Fruit fly (Drosophila melanogaster): ENCODE measurements around the gene Ssdp.

Gene Ssdp

DNA sequence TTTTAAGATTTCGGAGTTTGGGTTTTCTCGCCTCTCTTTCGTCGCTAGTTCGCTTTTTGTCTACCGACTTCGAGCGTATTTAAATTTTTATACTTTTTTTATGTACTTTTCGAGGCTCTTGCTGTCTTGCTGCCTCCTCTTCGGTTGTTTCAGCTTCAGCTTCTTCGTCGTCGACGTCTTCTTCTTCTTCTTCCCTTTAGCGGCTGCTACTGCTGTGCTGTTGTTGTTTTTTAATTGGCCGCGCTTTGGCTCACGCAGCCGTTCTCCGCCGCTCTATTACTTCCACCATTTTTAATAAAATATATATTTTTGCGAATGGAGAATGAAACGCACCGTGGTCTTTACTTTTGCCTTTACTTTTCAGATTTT, 2.8 kb downstream of the Ssdp start (continued):
- peak; percentile 6 for TF ChIP-seq Dek (tag; optimal IDR thresholded peaks at IDR 0.05)
- no peak for TF ChIP-seq dimm (GFP tag; IDR thresholded peaks at IDR 0.05)
- peak; percentile 88 for TF ChIP-seq pros (GFP tag; optimal IDR thresholded peaks at IDR 0.05)
- no peak for TF ChIP-seq cas (GFP tag; IDR thresholded peaks at IDR 0.05)
- TF ChIP-seq CG14050 (GFP tag; IDR thresholded peaks at IDR 0.05), result no peak
- TF ChIP-seq slou (GFP tag; optimal IDR thresholded peaks at IDR 0.05), result no peak
- no peak for TF ChIP-seq CG8290 (GFP tag; optimal IDR thresholded peaks at IDR 0.05)
- no peak for TF ChIP-seq CG8290 (tag; optimal IDR thresholded peaks at IDR 0.05)
- no peak for TF ChIP-seq Dad (GFP tag; optimal IDR thresholded peaks at IDR 0.05)

- no peak for TF ChIP-seq Eip74EF (GFP tag; optimal IDR thresholded peaks at IDR 0.05)
- peak; percentile 42 for TF ChIP-seq Med (GFP tag)
Measured at dm6 chr3R:18195295-18195694, 4.1 kb downstream of the Ssdp start.

DNA sequence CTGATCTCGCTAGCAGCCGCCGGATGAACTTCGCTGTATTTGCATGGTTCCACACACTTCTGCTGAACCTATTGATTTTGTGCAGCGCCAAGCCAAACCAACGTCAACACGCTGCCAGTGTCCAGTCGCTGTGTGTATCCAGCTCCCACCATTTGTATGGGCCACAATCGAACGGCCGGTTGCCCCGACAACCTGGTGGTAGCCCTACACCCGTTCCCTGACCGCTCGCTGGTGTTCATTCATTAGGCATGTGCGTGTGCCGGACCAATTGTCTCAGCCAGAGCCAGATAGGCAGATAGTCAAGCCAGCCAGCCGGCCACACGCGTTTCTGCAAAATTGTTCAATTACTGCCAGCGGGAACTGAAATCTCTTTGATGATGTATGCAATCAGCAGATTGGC, 7.5 kb downstream of the Ssdp start, which contains the start of gene CG14313:
TSS of gene CG14313 (minus strand) at position 101 of the 400 bp plus-strand sequence.
- no peak for TF ChIP-seq vfl (GFP tag; optimal IDR thresholded peaks at IDR 0.05)
- no peak for TF ChIP-seq ash1 (GFP tag; optimal IDR thresholded peaks at IDR 0.05)
- TF ChIP-seq amos (GFP tag; IDR thresholded peaks at IDR 0.05; ENCODE audit: partially characterized antibody), result peak; percentile 7; the same call in 1 of the 2 replicates
- TF ChIP-seq Med (GFP tag), result peak; percentile 32
- 0 out of 3 replicates have a peak, but pooled peaks have one; percentile 6 for TF ChIP-seq z (GFP tag; IDR thresholded peaks at IDR 0.05)
- TF ChIP-seq odd (GFP tag; optimal IDR thresholded peaks at IDR 0.05), result no peak
- no peak for TF ChIP-seq Antp (GFP tag; optimal IDR thresholded peaks at IDR 0.05)

DNA sequence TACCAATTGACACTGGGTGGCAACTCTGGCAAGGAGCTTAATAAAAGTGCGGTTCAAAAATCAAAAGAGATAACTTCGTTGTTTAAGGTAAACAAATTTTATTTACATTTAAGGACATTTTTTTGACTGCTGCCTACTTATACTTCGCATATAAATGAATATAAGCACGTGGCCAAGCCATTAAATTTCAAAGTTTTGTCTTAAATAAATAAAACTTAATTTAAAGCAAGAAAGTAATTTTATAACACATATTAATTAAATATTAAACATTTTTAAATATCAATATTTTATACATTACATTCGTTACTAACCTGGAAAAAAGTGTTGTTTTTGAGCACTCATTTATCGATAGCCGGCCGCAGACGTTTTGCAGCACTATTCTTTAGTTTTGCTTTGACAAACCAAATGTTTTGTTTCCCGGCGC, 10.7 kb downstream of the Ssdp start, which contains the start of the genes CG12321 and MED17:
TSS of gene CG12321 (minus strand) at position 6 of the 424 bp plus-strand sequence.
TSS of gene MED17 (plus strand) at position 371 of the 424 bp plus-strand sequence.
- peak; percentile 94 for TF ChIP-seq NFAT (GFP tag; IDR thresholded peaks at IDR 0.05)
- TF ChIP-seq CG11085 (GFP tag; IDR thresholded peaks at IDR 0.05), result peak; percentile 92
- TF ChIP-seq Hey (tag; optimal IDR thresholded peaks at IDR 0.05), result no peak
- TF ChIP-seq D19A (tag; optimal IDR thresholded peaks at IDR 0.05), result peak; percentile 76
- TF ChIP-seq CG1602 (GFP tag; optimal IDR thresholded peaks at IDR 0.05), result peak; percentile 94
- no peak for TF ChIP-seq btn (GFP tag; optimal IDR thresholded peaks at IDR 0.05)
- TF ChIP-seq nerfin-1 (tag; optimal IDR thresholded peaks at IDR 0.05), result peak; percentile 65
- TF ChIP-seq Fer1 (GFP tag; optimal IDR thresholded peaks at IDR 0.05), result peak; percentile 86
- TF ChIP-seq CG12071 (GFP tag; optimal IDR thresholded peaks at IDR 0.05), result no peak
- TF ChIP-seq CG3726 (GFP tag; IDR thresholded peaks at IDR 0.05), result peak; percentile 76; the same call in 2 of the 3 replicates
- peak; percentile 31 for TF ChIP-seq pum (GFP tag; optimal IDR thresholded peaks at IDR 0.05)
- peak; percentile 91 for TF ChIP-seq CG4424 (GFP tag; optimal IDR thresholded peaks at IDR 0.05)
- TF ChIP-seq CG11504 (tag; optimal IDR thresholded peaks at IDR 0.05), result peak; percentile 87
- TF ChIP-seq hth (optimal IDR thresholded peaks at IDR 0.05), result no peak
- TF ChIP-seq pita (GFP tag; optimal IDR thresholded peaks at IDR 0.05), result no peak
- peak; percentile 49 for TF ChIP-seq Adf1 (GFP tag; IDR thresholded peaks at IDR 0.05)
- TF ChIP-seq peb (GFP tag; IDR thresholded peaks at IDR 0.05), result peak; percentile 74
- TF ChIP-seq CG3847 (GFP tag; IDR thresholded peaks at IDR 0.05), result peak; percentile 95
- TF ChIP-seq CG1832 (GFP tag; optimal IDR thresholded peaks at IDR 0.05), result no peak
- peak; percentile 84 for TF ChIP-seq YL-1 (GFP tag; optimal IDR thresholded peaks at IDR 0.05)
- TF ChIP-seq CG7357 (GFP tag; IDR thresholded peaks at IDR 0.05), result peak; percentile 68; the same call in 2 of the 3 replicates
- TF ChIP-seq CG31224 (GFP tag; IDR thresholded peaks at IDR 0.05), result peak; percentile 83
- TF ChIP-seq gro (GFP tag; optimal IDR thresholded peaks at IDR 0.05), result no peak
- TF ChIP-seq zf30C (GFP tag; optimal IDR thresholded peaks at IDR 0.05), result no peak
- no peak for TF ChIP-seq Trl (optimal IDR thresholded peaks at IDR 0.05)
- TF ChIP-seq Trl (GFP tag; optimal IDR thresholded peaks at IDR 0.05), result peak; percentile 19
- TF ChIP-seq Atf3 (GFP tag; optimal IDR thresholded peaks at IDR 0.05), result peak; percentile 22
- TF ChIP-seq CG10431 (GFP tag; optimal IDR thresholded peaks at IDR 0.05), result peak; percentile 51
- TF ChIP-seq dimm (GFP tag; IDR thresholded peaks at IDR 0.05), result peak; percentile 54; the same call in 1 of the 2 replicates
- TF ChIP-seq zfh2 (GFP tag; optimal IDR thresholded peaks at IDR 0.05), result peak; percentile 79
- peak in 1 of 2 experiments; percentile 85 for TF ChIP-seq bsh (GFP tag; optimal IDR thresholded peaks at IDR 0.05)
- peak; percentile 80 for TF ChIP-seq Gug (GFP tag; IDR thresholded peaks at IDR 0.05)

All from whole organism, embryonic.